Fruit fly (Drosophila melanogaster) whole organism, prepupa: ENCODE measurements around the gene Wdfy2.

Experiments
- Blimp-1 ChIP-seq: fragments of 200-800 bp; sonication (Bioruptor generic); optimal IDR thresholded peaks from 3 replicates; lab custom pipeline; 2017; ENCODE audit warnings: missing biosample characterization, missing genetic modification characterization, mild to moderate bottlenecking, moderate library complexity, missing genetic modification reagents
- CG10631 ChIP-seq: fragments of 200-800 bp; sonication (Bioruptor generic); optimal IDR thresholded peaks from 2 replicates; lab custom pipeline; 2016; ENCODE audit warnings: missing biosample characterization, missing genetic modification characterization
- CG10669 ChIP-seq: fragments of 200-800 bp; sonication (Bioruptor generic); optimal IDR thresholded peaks from 3 replicates; lab custom pipeline; 2018; ENCODE audit warnings: missing biosample characterization, mild to moderate bottlenecking, missing genetic modification characterization, moderate library complexity
- CG11294 ChIP-seq: fragments of 200-800 bp; sonication (Bioruptor generic); IDR thresholded peaks from 2 replicates; pipeline ENCODE4 v1.3.6; 2022; ENCODE audit warnings: missing biosample characterization, missing genetic modification characterization
- CG1621 ChIP-seq: fragments of 200-800 bp; sonication (Bioruptor generic); optimal IDR thresholded peaks from 3 replicates; lab custom pipeline; 2018; ENCODE audit warnings: missing biosample characterization, mild to moderate bottlenecking, missing genetic modification characterization
- CG16779 ChIP-seq: fragments of 200-800 bp; sonication (Bioruptor generic); optimal IDR thresholded peaks from 3 replicates; lab custom pipeline; 2017; ENCODE audit warnings: missing biosample characterization, mild to moderate bottlenecking, missing genetic modification characterization
- CG32006 ChIP-seq: fragments of 200-800 bp; sonication (Bioruptor generic); optimal IDR thresholded peaks from 3 replicates; lab custom pipeline; 2017; ENCODE audit warnings: missing biosample characterization, mild to moderate bottlenecking, missing genetic modification characterization
- CG34406 ChIP-seq: fragments of 200-800 bp; sonication (Bioruptor generic); optimal IDR thresholded peaks from 3 replicates; lab custom pipeline; 2016; ENCODE audit warnings: missing biosample characterization, missing genetic modification characterization
- CG3919 ChIP-seq: fragments of 200-800 bp; sonication (Bioruptor generic); optimal IDR thresholded peaks from 3 replicates; lab custom pipeline; 2016; ENCODE audit warnings: missing biosample characterization, missing genetic modification characterization
- CG4318 ChIP-seq: fragments of 200-800 bp; sonication (Bioruptor generic); optimal IDR thresholded peaks from 3 replicates; lab custom pipeline; 2017; ENCODE audit warnings: missing biosample characterization, mild to moderate bottlenecking, missing genetic modification characterization
- CG6163 ChIP-seq: fragments of 200-800 bp; sonication (Bioruptor generic); IDR thresholded peaks from 3 replicates; pipeline ENCODE4 v1.3.6; 2022; ENCODE audit warnings: missing biosample characterization, missing genetic modification characterization
- CG6276 ChIP-seq: fragments of 200-800 bp; sonication (Bioruptor generic); optimal IDR thresholded peaks from 2 replicates; lab custom pipeline; 2017; ENCODE audit warnings: missing biosample characterization, mild to moderate bottlenecking, missing genetic modification characterization
- CG6808 ChIP-seq: fragments of 200-800 bp; sonication (Bioruptor generic); optimal IDR thresholded peaks from 3 replicates; lab custom pipeline; 2017; ENCODE audit warnings: missing biosample characterization, missing genetic modification characterization, mild to moderate bottlenecking, moderate library complexity, missing genetic modification reagents
- CG7368 ChIP-seq: fragments of 200-800 bp; sonication (Bioruptor generic); optimal IDR thresholded peaks from 3 replicates; lab custom pipeline; 2016; ENCODE audit warnings: missing biosample characterization, missing genetic modification characterization
- CG8119 ChIP-seq: fragments of 200-800 bp; sonication (Bioruptor generic); IDR thresholded peaks from 3 replicates; pipeline ENCODE4 v1.3.6; 2022; ENCODE audit warnings: missing biosample characterization, missing genetic modification characterization
- CG8319 ChIP-seq: fragments of 200-800 bp; sonication (Bioruptor generic); optimal IDR thresholded peaks from 3 replicates; lab custom pipeline; 2016; ENCODE audit warnings: missing biosample characterization, missing genetic modification characterization
- CG9139 ChIP-seq: fragments of 200-800 bp; sonication (Bioruptor generic); optimal IDR thresholded peaks from 3 replicates; lab custom pipeline; 2017; ENCODE audit warnings: missing biosample characterization, mild to moderate bottlenecking, missing genetic modification characterization
- Eip78C ChIP-seq: fragments of 200-800 bp; sonication (Bioruptor generic); peaks from one replicate; lab custom pipeline; 2016; ENCODE audit warnings: missing biosample characterization, missing genetic modification characterization
- Eip93F ChIP-seq: fragments of 200-800 bp; sonication (Bioruptor generic); optimal IDR thresholded peaks from 2 replicates; lab custom pipeline; 2016; ENCODE audit warnings: missing biosample characterization, mild to moderate bottlenecking, missing genetic modification characterization
- Gug ChIP-seq: fragments of 200-800 bp; sonication (Bioruptor generic); IDR thresholded peaks from 2 replicates; pipeline ENCODE4 v1.3.6; 2022; ENCODE audit warnings: missing biosample characterization, missing genetic modification characterization
- Hr39 ChIP-seq: fragments of 200-800 bp; sonication (Bioruptor generic); optimal IDR thresholded peaks from 2 replicates; lab custom pipeline; 2016; ENCODE audit warnings: missing biosample characterization, missing genetic modification characterization
- Hr4 ChIP-seq: fragments of 200-800 bp; sonication (Bioruptor generic); optimal IDR thresholded peaks from 3 replicates; lab custom pipeline; 2016; ENCODE audit warnings: missing biosample characterization, missing genetic modification characterization
- Lpt ChIP-seq: fragments of 200-800 bp; sonication (Bioruptor generic); optimal IDR thresholded peaks from 3 replicates; lab custom pipeline; 2016; ENCODE audit warnings: missing biosample characterization, missing genetic modification characterization
- Met ChIP-seq: fragments of 200-800 bp; sonication (Bioruptor generic); optimal IDR thresholded peaks from 3 replicates; lab custom pipeline; 2016; ENCODE audit warnings: missing biosample characterization, missing genetic modification characterization
- OdsH ChIP-seq: fragments of 200-800 bp; sonication (Bioruptor generic); optimal IDR thresholded peaks from 3 replicates; lab custom pipeline; 2016; ENCODE audit warnings: missing biosample characterization, missing genetic modification characterization
- Sox102F ChIP-seq: fragments of 200-800 bp; sonication (Bioruptor generic); optimal IDR thresholded peaks from 2 replicates; lab custom pipeline; 2016; ENCODE audit warnings: missing biosample characterization, mild to moderate bottlenecking, missing genetic modification characterization
- Sox14 ChIP-seq: fragments of 200-800 bp; sonication (Bioruptor generic); optimal IDR thresholded peaks from 3 replicates; lab custom pipeline; 2016; ENCODE audit warnings: missing biosample characterization, missing genetic modification characterization
- dac ChIP-seq: fragments of 200-800 bp; sonication (Bioruptor generic); optimal IDR thresholded peaks from 2 replicates; lab custom pipeline; 2017; ENCODE audit warnings: missing biosample characterization, mild to moderate bottlenecking, missing genetic modification characterization
- dsx ChIP-seq: fragments of 200-800 bp; optimal IDR thresholded peaks from 3 replicates; lab custom pipeline; 2019; ENCODE audit warnings: missing biosample characterization, mild to moderate bottlenecking, missing genetic modification characterization, moderate library complexity; ENCODE audit not compliant: poor library complexity, severe bottlenecking
- eg ChIP-seq: fragments of 200-800 bp; sonication (Bioruptor generic); IDR thresholded peaks from 3 replicates; pipeline ENCODE4 v1.3.6; 2022; ENCODE audit warnings: missing biosample characterization, missing genetic modification characterization
- esn ChIP-seq: fragments of 200-800 bp; sonication (Bioruptor generic); optimal IDR thresholded peaks from 2 replicates; lab custom pipeline; 2016; ENCODE audit warnings: missing biosample characterization, mild to moderate bottlenecking, missing genetic modification characterization, moderate library complexity
- fd59A ChIP-seq: fragments of 200-800 bp; sonication (Bioruptor generic); optimal IDR thresholded peaks from 2 replicates; lab custom pipeline; 2017; ENCODE audit warnings: missing biosample characterization, mild to moderate bottlenecking, missing genetic modification characterization, missing genetic modification reagents
- fkh ChIP-seq: fragments of 200-800 bp; sonication (Bioruptor generic); optimal IDR thresholded peaks from 3 replicates; lab custom pipeline; 2017; ENCODE audit warnings: missing biosample characterization, mild to moderate bottlenecking, missing genetic modification characterization, moderate library complexity
- lz ChIP-seq: fragments of 200-800 bp; sonication (Bioruptor generic); optimal IDR thresholded peaks from 3 replicates; lab custom pipeline; 2016; ENCODE audit warnings: missing biosample characterization, missing genetic modification characterization
- net ChIP-seq: fragments of 200-800 bp; sonication (Bioruptor generic); optimal IDR thresholded peaks from 3 replicates; lab custom pipeline; 2016; ENCODE audit warnings: missing biosample characterization, missing genetic modification characterization
- salr ChIP-seq, 2 experiments: fragments of 200-800 bp; sonication (Bioruptor generic); optimal IDR thresholded peaks; 3 replicates each; lab custom pipeline; 2016 to 2018; ENCODE audit warnings: missing biosample characterization in 2 of 2, missing genetic modification characterization in 2 of 2, mild to moderate bottlenecking in 1 of 2
- spab ChIP-seq: fragments of 200-800 bp; sonication (Bioruptor generic); optimal IDR thresholded peaks from 2 replicates; lab custom pipeline; 2017; ENCODE audit warnings: missing biosample characterization, mild to moderate bottlenecking, missing genetic modification characterization, missing genetic modification reagents
- ss ChIP-seq, 2 experiments: fragments of 200-800 bp; sonication (Bioruptor generic); optimal IDR thresholded peaks; 2 replicates in 1 of 2; 3 replicates in 1 of 2; lab custom pipeline; 2017 to 2018; ENCODE audit warnings: mild to moderate bottlenecking in 2 of 2, missing biosample characterization in 2 of 2, missing genetic modification characterization in 2 of 2, moderate library complexity in 1 of 2
- vri ChIP-seq: fragments of 200-800 bp; sonication (Bioruptor generic); optimal IDR thresholded peaks from 3 replicates; lab custom pipeline; 2016; ENCODE audit warnings: missing biosample characterization, mild to moderate bottlenecking, missing genetic modification characterization

The Wdfy2 gene

dm6 chr2L:10375464-10376236, 47.4 kb upstream of the Wdfy2 start, which contains the start of the genes CG33303 and dpr19 (continued):
- peak; percentile 22; the same call in 1 of the 2 replicates for TF ChIP-seq Gug
- TF ChIP-seq Sox102F: no peak
- TF ChIP-seq spab: no peak
- no peak for TF ChIP-seq Lpt (GFP tag; lab: Kevin White, UChicago)
- no peak for TF ChIP-seq OdsH (GFP tag; lab: Kevin White, UChicago)
- no peak for TF ChIP-seq salr (GFP tag; optimal IDR thresholded peaks at IDR 0.05; lab: Kevin White, UChicago)
- no peak for TF ChIP-seq Hr39
- no peak for TF ChIP-seq CG6276 (GFP tag; lab: Kevin White, UChicago)
- no peak for TF ChIP-seq CG4318 (GFP tag; lab: Kevin White, UChicago)
- TF ChIP-seq fd59A (GFP tag; lab: Kevin White, UChicago): no peak
- no peak for TF ChIP-seq CG8319 (GFP tag; lab: Kevin White, UChicago)
- TF ChIP-seq CG1621 (tag; lab: Kevin White, UChicago): no peak
- TF ChIP-seq CG8119 (GFP tag; lab: Robert Waterston, UW): peak; percentile 67; the same call in 2 of the 3 replicates
- peak; percentile 51 for TF ChIP-seq CG34406 (GFP tag; lab: Kevin White, UChicago)
- peak; percentile 7 for TF ChIP-seq CG10669 (GFP tag; lab: Kevin White, UChicago)
- TF ChIP-seq net (GFP tag; lab: Kevin White, UChicago): no peak
- TF ChIP-seq Eip93F (GFP tag; lab: Kevin White, UChicago): no peak
- no peak for TF ChIP-seq CG16779 (tag; lab: Kevin White, UChicago)
- TF ChIP-seq CG11294 (GFP tag; lab: Robert Waterston, UW): no peak
- TF ChIP-seq ss (GFP tag; optimal IDR thresholded peaks at IDR 0.05; lab: Kevin White, UChicago): no peak
- TF ChIP-seq fkh (GFP tag; lab: Kevin White, UChicago): no peak
- TF ChIP-seq esn (GFP tag; lab: Kevin White, UChicago): peak; percentile 49
- TF ChIP-seq CG6163 (GFP tag; lab: Robert Waterston, UW): no peak; the same call in 2 of the 3 replicates
- no peak for TF ChIP-seq CG7368 (GFP tag; lab: Kevin White, UChicago)
- no peak for TF ChIP-seq Sox14 (GFP tag; lab: Kevin White, UChicago)
- peak; percentile 70 for TF ChIP-seq Eip78C (GFP tag; lab: Kevin White, UChicago)
- TF ChIP-seq CG6808 (GFP tag; lab: Kevin White, UChicago): peak; percentile 24
- TF ChIP-seq dac (GFP tag; lab: Kevin White, UChicago): no peak

DNA sequence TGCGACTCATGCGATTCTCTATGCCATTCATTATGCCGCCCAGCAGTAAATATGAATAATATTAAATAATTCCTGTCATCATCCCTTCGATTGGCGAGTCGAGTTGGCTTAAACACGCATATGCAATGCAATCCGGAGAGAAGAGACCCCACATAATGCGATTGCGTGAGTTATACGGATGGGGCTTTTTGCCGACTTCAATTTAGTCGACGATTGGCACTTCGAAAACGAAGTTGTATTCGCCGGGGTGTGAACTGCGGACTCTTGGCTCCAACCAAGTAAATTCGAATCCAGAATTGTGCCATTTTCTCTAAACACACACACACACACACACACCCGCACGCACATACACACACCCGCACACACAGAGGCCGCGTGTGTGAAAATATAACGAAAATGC, 46.8 kb upstream of the Wdfy2 start:
- TF ChIP-seq CG6276 (GFP tag; lab: Kevin White, UChicago): no peak
- TF ChIP-seq Sox14 (GFP tag; lab: Kevin White, UChicago): no peak
- no peak for TF ChIP-seq CG7368 (GFP tag; lab: Kevin White, UChicago)

dm6 chr2L:10378631-10379030, 44.5 kb upstream of the Wdfy2 start:
- TF ChIP-seq CG3919 (GFP tag; lab: Kevin White, UChicago): no peak
- no peak for TF ChIP-seq eg

dm6 chr2L:10379865-10380264, 43.2 kb upstream of the Wdfy2 start, which contains the start of gene gny:
gny (plus strand) TSS chr2L:10380103.
- TF ChIP-seq Sox14 (GFP tag; lab: Kevin White, UChicago): no peak
- TF ChIP-seq Eip78C (GFP tag; lab: Kevin White, UChicago): peak; percentile 18

DNA sequence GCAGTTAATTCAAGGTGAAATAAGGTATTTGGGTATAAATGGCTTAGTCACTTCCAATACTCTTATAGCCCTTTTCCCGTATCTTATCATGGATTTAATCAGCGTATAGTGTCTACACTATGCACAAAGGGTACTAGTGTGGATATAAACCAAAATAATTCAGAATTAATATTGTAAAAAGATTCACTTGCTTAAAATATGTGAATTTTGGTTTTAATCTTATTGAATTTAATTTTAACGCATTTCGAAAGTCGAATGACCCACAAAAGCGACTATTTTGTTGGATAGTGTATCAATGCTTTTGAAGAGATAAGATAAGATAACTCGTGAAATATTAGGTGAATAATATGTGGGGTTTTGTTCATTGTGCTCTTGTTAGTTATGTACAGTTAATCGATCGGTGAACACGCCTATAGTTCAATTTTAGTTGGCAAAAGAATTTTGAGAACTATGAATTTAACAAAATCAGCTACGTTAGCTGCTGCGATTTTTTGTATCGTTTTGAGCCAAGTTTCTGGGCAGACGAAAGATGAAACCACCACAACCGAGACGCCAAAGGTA, 41.1 kb upstream of the Wdfy2 start, which contains the start of gene CG5096:
TSS of gene CG5096 (plus strand) at position 374 of the 561 bp plus-strand sequence.
- no peak for TF ChIP-seq CG32006 (GFP tag; lab: Kevin White, UChicago)
- no peak for TF ChIP-seq Hr39
- TF ChIP-seq Sox102F: no peak
- TF ChIP-seq CG10631 (GFP tag; lab: Kevin White, UChicago): peak; percentile 43
- TF ChIP-seq vri (GFP tag; lab: Kevin White, UChicago): no peak
- no peak for TF ChIP-seq CG9139 (GFP tag; lab: Kevin White, UChicago)
- no peak; the same call in 1 of the 2 replicates for TF ChIP-seq Gug
- peak; percentile 92 for TF ChIP-seq Eip78C (GFP tag; lab: Kevin White, UChicago)
- TF ChIP-seq lz (GFP tag; lab: Kevin White, UChicago): peak; percentile 66
- peak; percentile 29 for TF ChIP-seq dsx
- peak; percentile 63 for TF ChIP-seq Sox14 (GFP tag; lab: Kevin White, UChicago)
- peak; percentile 51 for TF ChIP-seq CG10669 (GFP tag; lab: Kevin White, UChicago)
- TF ChIP-seq Met: peak; percentile 80
- no peak for TF ChIP-seq CG16779 (tag; lab: Kevin White, UChicago)
- TF ChIP-seq Blimp-1 (GFP tag; lab: Kevin White, UChicago): no peak
- TF ChIP-seq esn (GFP tag; lab: Kevin White, UChicago): peak; percentile 81
- TF ChIP-seq CG7368 (GFP tag; lab: Kevin White, UChicago): peak; percentile 51
- peak; percentile 54 for TF ChIP-seq Hr4 (GFP tag; lab: Kevin White, UChicago)
